Worm (Caenorhabditis elegans) whole organism, young adult: ENCODE results near the gene srw-124.

Experiments used
- B0019.2 ChIP-seq: fragments of 200-800 bp; sonication (Bioruptor generic); conservative IDR thresholded peaks from 2 replicates; pipeline ENCODE4 v1.3.6; 2022; ENCODE audit warnings: missing genetic modification reagents, missing genetic modification characterization, missing compliant biosample characterization
- C06A6.2 ChIP-seq: fragments of 200-800 bp; sonication (Bioruptor generic); conservative IDR thresholded peaks from 2 replicates; pipeline ENCODE4 v1.3.6; 2022; ENCODE audit warnings: missing genetic modification characterization, missing compliant biosample characterization
- D2030.7 ChIP-seq: fragments of 200-800 bp; sonication (Bioruptor generic); IDR thresholded peaks from 2 replicates; pipeline ENCODE4 v1.3.6; 2022; ENCODE audit warnings: missing genetic modification reagents, missing genetic modification characterization, missing compliant biosample characterization
- F10E7.11 ChIP-seq: sonication (generic microtip); optimal IDR thresholded peaks from 2 replicates; lab custom pipeline; 2017; ENCODE audit warnings: mild to moderate bottlenecking, missing genetic modification characterization, moderate library complexity, missing compliant biosample characterization
- T26A5.8 ChIP-seq: sonication (generic microtip); optimal IDR thresholded peaks from 2 replicates; lab custom pipeline; 2016; ENCODE audit warnings: missing genetic modification characterization, missing compliant biosample characterization
- Y53G8AR.9 ChIP-seq: fragments of 200-800 bp; sonication (Bioruptor generic); conservative IDR thresholded peaks from 2 replicates; pipeline ENCODE4 v1.3.6; 2022; ENCODE audit warnings: missing genetic modification reagents, missing genetic modification characterization, missing compliant biosample characterization
- Y56A3A.18 ChIP-seq: fragments of 200-800 bp; sonication (Bioruptor generic); IDR thresholded peaks from 2 replicates; pipeline ENCODE4 v1.3.6; 2022; ENCODE audit warnings: missing genetic modification reagents, missing genetic modification characterization, missing compliant biosample characterization
- Y95B8A.8 ChIP-seq: fragments of 200-800 bp; sonication (Bioruptor generic); IDR thresholded peaks from 2 replicates; pipeline ENCODE4 v1.3.6; 2022; ENCODE audit warnings: missing genetic modification reagents, missing genetic modification characterization, missing compliant biosample characterization
- ama-1 ChIP-seq, 3 experiments: fragments of 150-350 bp in 1 of 3; sonication (generic microtip) in 2 of 3; optimal IDR thresholded peaks; 2 replicates each; lab custom pipeline; 2014 to 2018; ENCODE audit warnings: missing biosample characterization in 2 of 3, missing genetic modification characterization in 2 of 3, missing genetic modification reagents in 2 of 3
- bed-1 ChIP-seq: fragments of 200-800 bp; sonication (Bioruptor generic); IDR thresholded peaks from 2 replicates; pipeline ENCODE4 v1.3.6; 2022; ENCODE audit warnings: missing genetic modification reagents, missing genetic modification characterization, missing compliant biosample characterization
- bed-2 ChIP-seq: fragments of 200-800 bp; sonication (Bioruptor generic); IDR thresholded peaks from 2 replicates; pipeline ENCODE4 v1.3.6; 2022; ENCODE audit warnings: missing genetic modification reagents, missing genetic modification characterization, missing compliant biosample characterization
- ceh-91 ChIP-seq: fragments of 200-800 bp; sonication (Bioruptor generic); IDR thresholded peaks from 2 replicates; pipeline ENCODE4 v1.3.6; 2022; ENCODE audit warnings: missing genetic modification reagents, missing genetic modification characterization, missing compliant biosample characterization
- chd-7 ChIP-seq: sonication (generic microtip); optimal IDR thresholded peaks from 2 replicates; lab custom pipeline; 2016; ENCODE audit warnings: mild to moderate bottlenecking, missing genetic modification characterization, moderate library complexity, missing compliant biosample characterization
- egl-44 ChIP-seq: fragments of 200-800 bp; sonication (Bioruptor generic); IDR thresholded peaks from 2 replicates; pipeline ENCODE4 v1.3.6; 2022; ENCODE audit warnings: missing genetic modification reagents, missing genetic modification characterization, missing compliant biosample characterization
- ekl-4 ChIP-seq: fragments of 200-800 bp; sonication (Bioruptor generic); IDR thresholded peaks from 2 replicates; pipeline ENCODE4 v1.3.6; 2022; ENCODE audit warnings: missing genetic modification reagents, missing genetic modification characterization, missing compliant biosample characterization
- ets-4 ChIP-seq: fragments of 200-800 bp; sonication (Bioruptor generic); optimal IDR thresholded peaks from 2 replicates; lab custom pipeline; 2018; ENCODE audit warnings: mild to moderate bottlenecking, missing genetic modification characterization, missing compliant biosample characterization
- fkh-3 ChIP-seq: sonication (generic microtip); optimal IDR thresholded peaks from 2 replicates; lab custom pipeline; 2016; ENCODE audit warnings: mild to moderate bottlenecking, missing genetic modification characterization, missing compliant biosample characterization
- hlh-26 ChIP-seq: fragments of 200-800 bp; sonication (Bioruptor generic); conservative IDR thresholded peaks from 2 replicates; pipeline ENCODE4 v1.3.6; 2022; ENCODE audit warnings: missing genetic modification reagents, missing genetic modification characterization, missing compliant biosample characterization
- hrde-1 ChIP-seq: sonication (generic microtip); optimal IDR thresholded peaks from 2 replicates; lab custom pipeline; 2016; ENCODE audit warnings: missing genetic modification characterization, mild to moderate bottlenecking, missing compliant biosample characterization, moderate library complexity, missing genotype, missing genetic modification reagents, borderline replicate concordance
- lag-1 ChIP-seq: fragments of 200-800 bp; sonication (Bioruptor generic); IDR thresholded peaks from 2 replicates; pipeline ENCODE4 v1.3.6; 2022; ENCODE audit warnings: missing genetic modification reagents, missing genetic modification characterization, missing compliant biosample characterization
- let-607 ChIP-seq, 2 experiments: fragments of 200-800 bp in 1 of 2; sonication (Bioruptor generic) in 1 of 2; sonication (generic microtip) in 1 of 2; optimal IDR thresholded peaks; 2 replicates each; lab custom pipeline; 2016 to 2018; ENCODE audit warnings: mild to moderate bottlenecking in 2 of 2, missing compliant biosample characterization in 2 of 2, missing genetic modification characterization in 2 of 2, moderate library complexity in 2 of 2, missing genotype in 1 of 2
- lin-40 ChIP-seq: sonication (generic microtip); optimal IDR thresholded peaks from 2 replicates; lab custom pipeline; 2016; ENCODE audit warnings: missing genetic modification characterization, mild to moderate bottlenecking, missing compliant biosample characterization, missing genotype, missing genetic modification reagents
- lir-1 ChIP-seq: fragments of 200-800 bp; sonication (Bioruptor generic); conservative IDR thresholded peaks from 2 replicates; pipeline ENCODE4 v1.3.6; 2022; ENCODE audit warnings: missing genetic modification reagents, missing genetic modification characterization, missing compliant biosample characterization
- lsy-27 ChIP-seq: sonication (generic microtip); optimal IDR thresholded peaks from 2 replicates; lab custom pipeline; 2017; ENCODE audit warnings: missing genetic modification characterization, mild to moderate bottlenecking, missing compliant biosample characterization, antibody characterized with exemption, missing genotype, borderline replicate concordance; ENCODE audit not compliant: insufficient read depth
- madf-3 ChIP-seq: fragments of 200-800 bp; sonication (Bioruptor generic); IDR thresholded peaks from 2 replicates; pipeline ENCODE4 v1.3.6; 2022; ENCODE audit warnings: missing genetic modification reagents, missing genetic modification characterization, missing compliant biosample characterization
- madf-6 ChIP-seq: fragments of 200-800 bp; sonication (Bioruptor generic); IDR thresholded peaks from 2 replicates; pipeline ENCODE4 v1.3.6; 2022; ENCODE audit warnings: missing genetic modification reagents, missing genetic modification characterization, missing compliant biosample characterization
- madf-8 ChIP-seq: fragments of 200-800 bp; sonication (Bioruptor generic); conservative IDR thresholded peaks from 2 replicates; pipeline ENCODE4 v1.3.6; 2022; ENCODE audit warnings: missing genetic modification reagents, missing genetic modification characterization, missing compliant biosample characterization
- mes-4 ChIP-seq: sonication (generic microtip); optimal IDR thresholded peaks from 2 replicates; lab custom pipeline; 2016; ENCODE audit warnings: missing genotype, missing genetic modification characterization, missing compliant biosample characterization
- nhr-120 ChIP-seq: fragments of 200-800 bp; sonication (Bioruptor generic); IDR thresholded peaks from 2 replicates; pipeline ENCODE4 v1.3.6; 2022; ENCODE audit warnings: missing genetic modification characterization, missing compliant biosample characterization
- pbrm-1 ChIP-seq: fragments of 200-800 bp; sonication (Bioruptor generic); IDR thresholded peaks from 2 replicates; pipeline ENCODE4 v1.3.6; 2022; ENCODE audit warnings: missing genetic modification reagents, missing genetic modification characterization, missing compliant biosample characterization
- pha-4 ChIP-seq: fragments of 150-350 bp; sonication (generic microtip); optimal IDR thresholded peaks from 2 replicates; lab custom pipeline; 2014; ENCODE audit warnings: missing biosample characterization, missing genetic modification reagents, missing genetic modification characterization
- repo-1 ChIP-seq: sonication (generic microtip); optimal IDR thresholded peaks from 2 replicates; lab custom pipeline; 2017; ENCODE audit warnings: mild to moderate bottlenecking, missing genetic modification characterization, missing compliant biosample characterization
- tbx-9 ChIP-seq: sonication (generic microtip); optimal IDR thresholded peaks from 2 replicates; lab custom pipeline; 2016; ENCODE audit warnings: borderline replicate concordance, missing genetic modification characterization, inconsistent platforms, missing compliant biosample characterization
- unc-62 ChIP-seq: fragments of 150-350 bp; optimal IDR thresholded peaks from 2 replicates; lab custom pipeline; 2014; ENCODE audit warnings: missing biosample characterization, missing genetic modification reagents, missing genetic modification characterization
- zim-3 ChIP-seq: sonication (generic microtip); optimal IDR thresholded peaks from 2 replicates; lab custom pipeline; 2017; ENCODE audit warnings: mild to moderate bottlenecking, missing genetic modification characterization, moderate library complexity, missing compliant biosample characterization
- ztf-18 ChIP-seq: sonication (generic microtip); optimal IDR thresholded peaks from 2 replicates; lab custom pipeline; 2016; ENCODE audit warnings: missing genotype, mild to moderate bottlenecking, missing genetic modification characterization, missing compliant biosample characterization
- ztf-25 ChIP-seq: fragments of 200-800 bp; sonication (Bioruptor generic); IDR thresholded peaks from 2 replicates; pipeline ENCODE4 v1.3.6; 2022; ENCODE audit warnings: missing genetic modification reagents, missing genetic modification characterization, missing compliant biosample characterization
- ztf-3 ChIP-seq: fragments of 200-800 bp; sonication (Bioruptor generic); optimal IDR thresholded peaks from 2 replicates; lab custom pipeline; 2018; ENCODE audit warnings: mild to moderate bottlenecking, missing genetic modification characterization, missing compliant biosample characterization

The srw-124 gene

DNA sequence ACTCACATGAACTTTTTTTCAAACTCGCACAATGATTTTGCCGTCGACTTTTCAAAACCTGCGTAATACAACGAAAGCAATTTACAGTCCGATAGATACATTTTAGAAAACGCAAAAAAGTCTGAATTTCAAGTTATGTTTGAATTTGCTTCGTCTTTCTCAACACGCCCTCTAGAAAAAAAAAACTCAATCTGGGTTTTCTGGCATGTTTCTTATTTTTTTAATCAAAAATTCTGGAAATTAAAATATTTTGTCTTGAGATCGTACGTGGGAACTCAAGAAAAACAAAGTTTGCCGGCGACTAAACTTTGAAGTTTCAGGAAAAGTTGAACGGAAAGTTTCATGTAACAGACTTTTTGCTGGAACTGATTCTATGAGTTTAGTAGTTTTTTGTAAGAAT, 17.4 kb downstream of the srw-124 start, which contains the start of gene srw-115 (continued):
- TF ChIP-seq pbrm-1 = no peak
- no peak for TF ChIP-seq lir-1

DNA sequence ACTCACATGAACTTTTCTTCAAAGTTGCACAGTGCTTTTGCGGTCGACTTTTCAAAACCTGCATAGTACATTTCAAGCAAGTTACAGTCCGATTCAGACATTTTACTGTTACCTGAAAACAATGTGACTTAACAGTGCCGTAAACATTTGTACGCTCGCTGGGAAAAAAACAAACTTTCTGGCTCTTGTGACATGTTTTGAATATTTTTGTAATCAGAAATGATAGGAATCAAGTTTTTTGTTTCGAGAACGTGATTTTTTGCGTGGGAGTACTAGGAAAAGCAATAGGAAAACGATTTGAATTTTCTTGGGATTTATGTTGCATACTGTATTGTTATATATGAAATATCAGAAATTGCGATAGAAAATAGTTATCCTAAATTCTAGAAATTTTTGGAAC, 19.7 kb downstream of the srw-124 start, which contains the start of gene srw-120:
Gene srw-120, minus strand, starts transcription at position 101 of the 400 bp plus-strand sequence.
- TF ChIP-seq ceh-91 = no peak
- TF ChIP-seq ztf-3 = no peak
- TF ChIP-seq hlh-26 (GFP tag; lab: Robert Waterston, UW) = no peak
- no peak for TF ChIP-seq tbx-9 (tag; lab: Kevin White, UChicago)

- TF ChIP-seq F10E7.11 (tag; lab: Kevin White, UChicago) = no peak
- no peak for TF ChIP-seq hlh-26 (GFP tag; lab: Robert Waterston, UW)
- TF ChIP-seq pha-4 (tag; lab: Kevin White, UChicago) = no peak
- TF ChIP-seq lin-40 (tag; lab: Kevin White, UChicago) = no peak
- no peak for TF ChIP-seq mes-4 (tag; lab: Kevin White, UChicago)
- no peak for TF ChIP-seq Y95B8A.8
- TF ChIP-seq, all 124 proteins: peak for 0
These were observed 23.3 kb downstream of the srw-124 start, which contains the start of gene srw-119 for ce11 chrV:2999736-3000135. Gene srw-119, minus strand, starts transcription at chrV:2999836.

ce11 chrV:3005964-3006363, 29.6 kb downstream of the srw-124 start, which contains the start of gene srw-112:
Gene srw-112, minus strand, starts transcription at chrV:3006064.
- TF ChIP-seq tbx-9 (tag; lab: Kevin White, UChicago) = no peak
- no peak for TF ChIP-seq madf-8 (GFP tag; lab: Robert Waterston, UW)
- TF ChIP-seq Y53G8AR.9 = no peak
- no peak for TF ChIP-seq ama-1 (optimal IDR thresholded peaks at IDR 0.05; lab: Kevin White, UChicago)
- TF ChIP-seq ama-1 (GFP tag; optimal IDR thresholded peaks at IDR 0.05; lab: Kevin White, UChicago) = no peak
- no peak for TF ChIP-seq hrde-1
- TF ChIP-seq let-607 (tag; optimal IDR thresholded peaks at IDR 0.05; lab: Kevin White, UChicago) = no peak

DNA sequence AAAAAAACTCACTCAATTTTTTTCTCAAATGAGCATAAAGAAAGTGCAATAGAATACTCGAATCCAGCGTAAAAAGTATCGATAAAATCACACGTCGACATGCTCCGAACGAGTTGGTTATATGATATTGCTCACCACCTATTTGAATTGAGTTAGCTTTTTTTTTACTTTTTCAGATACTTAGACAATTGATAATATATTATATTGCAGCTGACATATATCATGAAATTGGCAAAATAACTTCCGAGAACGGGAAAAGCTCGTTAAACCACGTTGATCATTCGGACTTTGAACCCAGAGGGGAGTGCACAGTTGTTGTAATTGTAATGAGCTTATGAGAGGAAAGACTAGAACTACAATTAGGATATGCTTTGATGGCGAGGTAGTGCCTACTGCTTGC, 34.1 kb downstream of the srw-124 start, which contains the start of gene srw-136:
Gene srw-136, minus strand, starts transcription at position 101 of the 400 bp plus-strand sequence.
- TF ChIP-seq bed-1 (GFP tag; lab: Robert Waterston, UW) = no peak
- no peak for TF ChIP-seq bed-2
- TF ChIP-seq C06A6.2 (GFP tag; lab: Robert Waterston, UW) = no peak
- TF ChIP-seq Y56A3A.18 = no peak
- TF ChIP-seq let-607 (tag; optimal IDR thresholded peaks at IDR 0.05; lab: Kevin White, UChicago) = no peak
- TF ChIP-seq madf-3 = no peak
- no peak for TF ChIP-seq ama-1 (optimal IDR thresholded peaks at IDR 0.05; lab: Kevin White, UChicago)
- TF ChIP-seq ama-1 (GFP tag; optimal IDR thresholded peaks at IDR 0.05; lab: Kevin White, UChicago) = no peak
- no peak for TF ChIP-seq ztf-18 (tag; lab: Kevin White, UChicago)
- no peak for TF ChIP-seq B0019.2 (GFP tag; lab: Robert Waterston, UW)
- no peak for TF ChIP-seq ztf-3
- TF ChIP-seq zim-3 (tag; lab: Kevin White, UChicago) = no peak
- no peak for TF ChIP-seq T26A5.8
- no peak for TF ChIP-seq lag-1
- TF ChIP-seq ekl-4 (GFP tag; lab: Robert Waterston, UW) = no peak
- TF ChIP-seq unc-62 (GFP tag; lab: Kevin White, UChicago) = no peak
- TF ChIP-seq madf-6 = no peak

DNA sequence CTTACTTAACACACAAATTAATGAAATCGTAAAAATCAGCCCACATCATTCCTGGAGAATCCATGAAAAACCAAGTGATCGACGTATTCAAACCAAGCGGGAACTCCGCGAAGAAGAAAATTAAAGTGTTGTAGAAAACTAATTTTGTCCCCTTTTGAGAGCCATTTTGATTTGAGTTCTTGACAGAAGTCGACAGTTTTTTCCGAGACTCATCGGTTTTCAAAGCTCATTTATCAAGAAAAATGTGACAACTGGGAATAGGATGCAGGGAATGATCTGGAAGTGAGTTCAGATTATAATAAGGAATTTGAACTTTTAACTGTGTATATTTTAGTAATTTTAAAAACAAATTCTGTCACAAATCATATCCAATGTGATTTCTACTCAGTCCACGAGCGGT, 35.0 kb downstream of the srw-124 start, which contains the start of gene srw-135:
Gene srw-135, minus strand, starts transcription at position 101 of the 400 bp plus-strand sequence.
- TF ChIP-seq nhr-120 (GFP tag; lab: Robert Waterston, UW) = no peak
- no peak for TF ChIP-seq ztf-25 (GFP tag; lab: Robert Waterston, UW)
- TF ChIP-seq ets-4 = no peak
- TF ChIP-seq lag-1 = no peak
- no peak for TF ChIP-seq lin-40 (tag; lab: Kevin White, UChicago)
- TF ChIP-seq repo-1 (tag; lab: Kevin White, UChicago) = no peak
- TF ChIP-seq D2030.7 = no peak
- TF ChIP-seq chd-7 (tag; lab: Kevin White, UChicago) = no peak
- no peak for TF ChIP-seq ceh-91
- no peak for TF ChIP-seq C06A6.2 (GFP tag; lab: Robert Waterston, UW)
- TF ChIP-seq egl-44 = no peak
- no peak for TF ChIP-seq lsy-27 (tag; lab: Kevin White, UChicago)
- TF ChIP-seq pha-4 (tag; lab: Kevin White, UChicago) = no peak
- no peak for TF ChIP-seq fkh-3 (tag; lab: Kevin White, UChicago)
- no peak for TF ChIP-seq unc-62 (GFP tag; lab: Kevin White, UChicago)
